Fruit fly (Drosophila melanogaster) whole organism, embryonic: ENCODE measurements around the gene RhoGAP19D.

Experiments used
- Adf1 ChIP-seq: fragments of 200-800 bp; sonication (Bioruptor generic); IDR thresholded peaks from 2 replicates; pipeline ENCODE4 v1.3.6; 2022; ENCODE audit warnings: missing biosample characterization, missing genetic modification characterization
- Awh ChIP-seq: fragments of 200-800 bp; sonication (Bioruptor generic); IDR thresholded peaks from 2 replicates; pipeline ENCODE4, ENCODE4 v1.3.6; 2022; ENCODE audit warnings: missing biosample characterization, missing genetic modification characterization
- Bteb2 ChIP-seq: fragments of 200-800 bp; sonication (Bioruptor generic); optimal IDR thresholded peaks from 2 replicates; lab custom pipeline; 2016; ENCODE audit warnings: missing biosample characterization, missing genetic modification characterization
- CG10209 ChIP-seq: fragments of 200-800 bp; sonication (Bioruptor generic); optimal IDR thresholded peaks from 3 replicates; lab custom pipeline; 2017; ENCODE audit warnings: missing biosample characterization, mild to moderate bottlenecking, missing genetic modification characterization, missing genetic modification reagents
- CG10543 ChIP-seq: fragments of 200-800 bp; sonication (Bioruptor generic); optimal IDR thresholded peaks from 3 replicates; lab custom pipeline; 2017; ENCODE audit warnings: missing biosample characterization, mild to moderate bottlenecking, missing genetic modification characterization, moderate library complexity
- CG11695 ChIP-seq: fragments of 200-800 bp; sonication (Bioruptor generic); IDR thresholded peaks from 3 replicates; pipeline ENCODE4 v1.3.6; 2022; ENCODE audit warnings: missing biosample characterization, missing genetic modification characterization
- CG12104 ChIP-seq: fragments of 200-800 bp; sonication (Bioruptor generic); optimal IDR thresholded peaks from 3 replicates; lab custom pipeline; 2016; ENCODE audit warnings: missing biosample characterization, missing genetic modification characterization
- CG12659 ChIP-seq: fragments of 200-800 bp; sonication (Bioruptor generic); optimal IDR thresholded peaks from 3 replicates; lab custom pipeline; 2017; ENCODE audit warnings: mild to moderate bottlenecking, missing biosample characterization, missing genetic modification reagents, missing genetic modification characterization
- CG12769 ChIP-seq: fragments of 200-800 bp; sonication (Bioruptor generic); optimal IDR thresholded peaks from 2 replicates; lab custom pipeline; 2019; ENCODE audit warnings: missing biosample characterization, mild to moderate bottlenecking, missing genetic modification characterization, moderate library complexity
- CG13287 ChIP-seq: fragments of 200-800 bp; sonication (Bioruptor generic); IDR thresholded peaks from 2 replicates; pipeline ENCODE4 v1.3.6; 2022; ENCODE audit warnings: missing biosample characterization, missing genetic modification characterization; ENCODE audit not compliant: partially characterized antibody
- CG13894 ChIP-seq: fragments of 200-800 bp; sonication (Bioruptor generic); optimal IDR thresholded peaks from 3 replicates; lab custom pipeline; 2018; ENCODE audit warnings: missing biosample characterization, mild to moderate bottlenecking, missing genetic modification characterization, moderate library complexity
- CG17361 ChIP-seq: fragments of 200-800 bp; sonication (Bioruptor generic); IDR thresholded peaks from 3 replicates; pipeline ENCODE4 v1.3.6; 2022; ENCODE audit warnings: missing biosample characterization, missing genetic modification characterization
- CG18011 ChIP-seq: fragments of 200-800 bp; sonication (Bioruptor generic); optimal IDR thresholded peaks from 2 replicates; lab custom pipeline; 2017; ENCODE audit warnings: missing biosample characterization, missing genetic modification characterization, mild to moderate bottlenecking, moderate library complexity, missing genotype
- CG1832 ChIP-seq: fragments of 200-800 bp; sonication (Bioruptor generic); optimal IDR thresholded peaks from 2 replicates; lab custom pipeline; 2017; ENCODE audit warnings: missing biosample characterization, mild to moderate bottlenecking, missing genetic modification characterization, inconsistent platforms
- CG18599 ChIP-seq: fragments of 200-800 bp; sonication (Bioruptor generic); optimal IDR thresholded peaks from 3 replicates; lab custom pipeline; 2017; ENCODE audit warnings: missing biosample characterization, missing genetic modification characterization, mild to moderate bottlenecking, moderate library complexity, missing genetic modification reagents
- CG3281 ChIP-seq: fragments of 200-800 bp; sonication (Bioruptor generic); optimal IDR thresholded peaks from 3 replicates; lab custom pipeline; 2017; ENCODE audit warnings: missing biosample characterization, mild to moderate bottlenecking, missing genetic modification characterization
- CG7839 ChIP-seq: fragments of 200-800 bp; sonication (Bioruptor generic); optimal IDR thresholded peaks from 3 replicates; lab custom pipeline; 2018; ENCODE audit warnings: missing biosample characterization, mild to moderate bottlenecking, missing genetic modification characterization, moderate library complexity
- CG9215 ChIP-seq: fragments of 200-800 bp; sonication (Bioruptor generic); IDR thresholded peaks from 2 replicates; pipeline ENCODE4 v1.3.6; 2022; ENCODE audit warnings: missing biosample characterization, missing genetic modification characterization
- Dll ChIP-seq: fragments of 200-800 bp; sonication (Bioruptor generic); IDR thresholded peaks from 4 replicates; pipeline ENCODE4 v1.3.6; 2022; ENCODE audit warnings: missing biosample characterization, missing genetic modification characterization; ENCODE audit not compliant: partially characterized antibody
- Drgx ChIP-seq: fragments of 200-800 bp; sonication (Bioruptor generic); IDR thresholded peaks from 2 replicates; pipeline ENCODE4 v1.3.6; 2022; ENCODE audit warnings: missing biosample characterization, missing genetic modification characterization
- Fer1 ChIP-seq: fragments of 200-800 bp; sonication (Bioruptor generic); optimal IDR thresholded peaks from 2 replicates; lab custom pipeline; 2017; ENCODE audit warnings: missing biosample characterization, mild to moderate bottlenecking, missing genetic modification characterization
- Hr51 ChIP-seq, 2 experiments: fragments of 200-800 bp; sonication (Bioruptor generic); optimal IDR thresholded peaks; 2 replicates in 1 of 2; 3 replicates in 1 of 2; lab custom pipeline; 2016 to 2018; ENCODE audit warnings: missing biosample characterization in 2 of 2, missing genetic modification characterization in 2 of 2, mild to moderate bottlenecking in 1 of 2, moderate library complexity in 1 of 2
- Jarid2 ChIP-seq: fragments of 200-800 bp; sonication (Bioruptor generic); optimal IDR thresholded peaks from 3 replicates; lab custom pipeline; 2017; ENCODE audit warnings: mild to moderate bottlenecking, missing biosample characterization, missing genetic modification reagents, missing genetic modification characterization
- Kr ChIP-seq: fragments of 200-800 bp; sonication (Bioruptor generic); optimal IDR thresholded peaks from 2 replicates; lab custom pipeline; 2017; ENCODE audit warnings: missing biosample characterization, mild to moderate bottlenecking, missing genetic modification characterization
- Med ChIP-seq: fragments of 200-800 bp; sonication (Bioruptor generic); peaks from one replicate; lab custom pipeline; 2016; ENCODE audit warnings: missing biosample characterization, missing genetic modification characterization, mild to moderate bottlenecking, inconsistent platforms, moderate library complexity
- Meics ChIP-seq: fragments of 200-800 bp; sonication (Bioruptor generic); optimal IDR thresholded peaks from 2 replicates; lab custom pipeline; 2017; ENCODE audit warnings: missing biosample characterization, mild to moderate bottlenecking, missing genetic modification characterization
- Nf-YC ChIP-seq: fragments of 200-800 bp; optimal IDR thresholded peaks from 3 replicates; lab custom pipeline; 2019; ENCODE audit warnings: missing biosample characterization, mild to moderate bottlenecking, missing genetic modification characterization, moderate library complexity
- Oli ChIP-seq: fragments of 200-800 bp; sonication (Bioruptor generic); optimal IDR thresholded peaks from 2 replicates; lab custom pipeline; 2018; ENCODE audit warnings: missing biosample characterization, mild to moderate bottlenecking, missing genetic modification characterization, moderate library complexity
- PHDP ChIP-seq: fragments of 200-800 bp; sonication (Bioruptor generic); optimal IDR thresholded peaks from 3 replicates; lab custom pipeline; 2018; ENCODE audit warnings: missing biosample characterization, mild to moderate bottlenecking, missing genetic modification characterization, moderate library complexity
- Scr ChIP-seq: fragments of 200-800 bp; sonication (Bioruptor generic); IDR thresholded peaks from 2 replicates; pipeline ENCODE4 v1.3.6; 2022; ENCODE audit warnings: missing biosample characterization, missing genetic modification characterization; ENCODE audit not compliant: partially characterized antibody
- YL-1 ChIP-seq: fragments of 200-800 bp; sonication (Bioruptor generic); optimal IDR thresholded peaks from 3 replicates; lab custom pipeline; 2017; ENCODE audit warnings: missing biosample characterization, mild to moderate bottlenecking, missing genetic modification characterization
- ash1 ChIP-seq: fragments of 200-800 bp; sonication (Bioruptor generic); optimal IDR thresholded peaks from 2 replicates; lab custom pipeline; 2018; ENCODE audit warnings: missing biosample characterization, mild to moderate bottlenecking, missing genetic modification characterization
- btn ChIP-seq: fragments of 200-800 bp; sonication (Bioruptor generic); optimal IDR thresholded peaks from 2 replicates; lab custom pipeline; 2016; ENCODE audit warnings: missing biosample characterization, missing genetic modification characterization
- chm ChIP-seq: fragments of 200-800 bp; sonication (Bioruptor generic); IDR thresholded peaks from 2 replicates; pipeline ENCODE4 v1.3.6; 2022; ENCODE audit warnings: missing biosample characterization, missing genetic modification characterization
- crol ChIP-seq: fragments of 200-800 bp; sonication (Bioruptor generic); IDR thresholded peaks from 2 replicates; pipeline ENCODE4 v1.3.6; 2022; ENCODE audit warnings: missing biosample characterization, missing genetic modification characterization
- dmrt99B ChIP-seq: fragments of 200-800 bp; sonication (Bioruptor generic); optimal IDR thresholded peaks from 2 replicates; lab custom pipeline; 2018; ENCODE audit warnings: missing biosample characterization, mild to moderate bottlenecking, missing genetic modification characterization, moderate library complexity
- ewg ChIP-seq: fragments of 200-800 bp; sonication (Bioruptor generic); optimal IDR thresholded peaks from 3 replicates; lab custom pipeline; 2017; ENCODE audit warnings: mild to moderate bottlenecking, missing biosample characterization, missing genetic modification reagents, missing genetic modification characterization
- fru ChIP-seq: fragments of >200 bp; optimal IDR thresholded peaks from 2 replicates; lab custom pipeline; 2017
- gem ChIP-seq: fragments of 200-800 bp; sonication (Bioruptor generic); optimal IDR thresholded peaks from 2 replicates; lab custom pipeline; 2019; ENCODE audit warnings: missing biosample characterization, mild to moderate bottlenecking, missing genetic modification characterization, moderate library complexity
- grau ChIP-seq: fragments of 200-800 bp; optimal IDR thresholded peaks from 3 replicates; lab custom pipeline; 2019; ENCODE audit warnings: missing biosample characterization, mild to moderate bottlenecking, missing genetic modification characterization, moderate library complexity
- gsb-n ChIP-seq: fragments of 200-800 bp; sonication (Bioruptor generic); optimal IDR thresholded peaks from 3 replicates; lab custom pipeline; 2018; ENCODE audit warnings: missing biosample characterization, mild to moderate bottlenecking, missing genetic modification characterization
- oc ChIP-seq: fragments of 200-800 bp; sonication (Bioruptor generic); optimal IDR thresholded peaks from 2 replicates; lab custom pipeline; 2018; ENCODE audit warnings: missing biosample characterization, mild to moderate bottlenecking, missing genetic modification characterization, moderate library complexity
- pum ChIP-seq: fragments of 200-800 bp; sonication (Bioruptor generic); optimal IDR thresholded peaks from 2 replicates; lab custom pipeline; 2016; ENCODE audit warnings: missing biosample characterization, missing genetic modification characterization
- row ChIP-seq: fragments of 200-800 bp; sonication (Bioruptor generic); IDR thresholded peaks from 3 replicates; pipeline ENCODE4 v1.3.6; 2022; ENCODE audit warnings: missing biosample characterization, missing genetic modification characterization
- schlank ChIP-seq: fragments of 200-800 bp; sonication (Bioruptor generic); optimal IDR thresholded peaks from 2 replicates; lab custom pipeline; 2018; ENCODE audit warnings: missing biosample characterization, mild to moderate bottlenecking, missing genetic modification characterization
- scrt ChIP-seq: fragments of 200-800 bp; sonication (Bioruptor generic); optimal IDR thresholded peaks from 2 replicates; lab custom pipeline; 2018; ENCODE audit warnings: missing biosample characterization, mild to moderate bottlenecking, missing genetic modification characterization, moderate library complexity
- slbo ChIP-seq: fragments of 200-800 bp; sonication (Bioruptor generic); IDR thresholded peaks from 2 replicates; pipeline ENCODE4 v1.3.6; 2022; ENCODE audit warnings: missing biosample characterization, missing genetic modification characterization
- zen2 ChIP-seq: fragments of 200-800 bp; sonication (Bioruptor generic); IDR thresholded peaks from 3 replicates; pipeline ENCODE4 v1.3.6; 2022; ENCODE audit warnings: missing biosample characterization, missing genetic modification characterization; ENCODE audit not compliant: partially characterized antibody

Gene RhoGAP19D

dm6 chrX:20447865-20448584 is 62.5 kb downstream of the RhoGAP19D start (continued):
- TF ChIP-seq Scr (GFP tag; lab: Robert Waterston, UW) (no peak), pum (GFP tag; lab: Kevin White, UChicago) (no peak), CG7839 (tag; lab: Kevin White, UChicago) (peak; percentile 40), schlank (tag; lab: Kevin White, UChicago) (no peak), Hr51 (GFP tag; optimal IDR thresholded peaks at IDR 0.05; lab: Kevin White, UChicago) (peak in 1 of 2 experiments; percentile 26), CG12769 (tag; lab: Kevin White, UChicago) (no peak), gem (tag; lab: Kevin White, UChicago) (peak; percentile 37), scrt (GFP tag; lab: Kevin White, UChicago) (peak; percentile 86), grau (tag; lab: Kevin White, UChicago) (peak; percentile 31), CG13287 (GFP tag; lab: Robert Waterston, UW) (no peak), Oli (tag; lab: Kevin White, UChicago) (peak; percentile 20), YL-1 (no peak), CG12659 (peak; percentile 1), Med (GFP tag; lab: Kevin White, UChicago) (peak; percentile 34), ewg (GFP tag; lab: Kevin White, UChicago) (peak; percentile 64), row (peak; percentile 26; the same call in 2 of the 3 replicates), CG10543 (peak; percentile 8), CG3281 (GFP tag; lab: Kevin White, UChicago) (peak; percentile 29), gsb-n (tag; lab: Kevin White, UChicago) (no peak), Jarid2 (GFP tag; lab: Kevin White, UChicago) (no peak), CG9215 (GFP tag; lab: Robert Waterston, UW) (0 out of 2 replicates have a peak, but pooled peaks have one; percentile 17), ash1 (GFP tag; lab: Kevin White, UChicago) (no peak), CG13894 (tag; lab: Kevin White, UChicago) (peak; percentile 41), CG18599 (GFP tag; lab: Kevin White, UChicago) (peak; percentile 61), CG18011 (GFP tag; lab: Kevin White, UChicago) (no peak), CG1832 (GFP tag; lab: Kevin White, UChicago) (no peak), Meics (GFP tag; lab: Kevin White, UChicago) (peak; percentile 48), CG11695 (GFP tag; lab: Robert Waterston, UW) (no peak), slbo (GFP tag; lab: Robert Waterston, UW) (0 out of 2 replicates have a peak, but pooled peaks have one; percentile 11), Adf1 (GFP tag; lab: Robert Waterston, UW) (peak; percentile 16; the same call in 1 of the 2 replicates), btn (GFP tag; lab: Kevin White, UChicago) (no peak), Bteb2 (GFP tag; lab: Kevin White, UChicago) (no peak), CG10209 (GFP tag; lab: Kevin White, UChicago) (no peak), PHDP (tag; lab: Kevin White, UChicago) (no peak), CG17361 (GFP tag; lab: Robert Waterston, UW) (0 out of 3 replicates have a peak, but pooled peaks have one; percentile 33), Dll (GFP tag; lab: Robert Waterston, UW) (no peak), chm (GFP tag; lab: Robert Waterston, UW) (no peak), Awh (GFP tag; lab: Robert Waterston, UW) (no peak), CG12104 (GFP tag; lab: Kevin White, UChicago) (no peak), Nf-YC (no peak), crol (GFP tag; lab: Robert Waterston, UW) (peak; percentile 60), zen2 (GFP tag; lab: Robert Waterston, UW) (no peak), Fer1 (no peak), Drgx (GFP tag; lab: Robert Waterston, UW) (no peak), Kr (no peak), oc (tag; lab: Kevin White, UChicago) (no peak), dmrt99B (tag; lab: Kevin White, UChicago) (peak; percentile 27), fru (lab: Kevin White, UChicago) (no peak)
